Fruit fly (Drosophila melanogaster): ENCODE results near the gene CG1239.

CG1239 gene

dm6 chr3R:5705469-5706067 is 27.7 kb upstream of the CG1239 start (continued):
- TF ChIP-seq CG6813 (GFP tag; optimal IDR thresholded peaks at IDR 0.05), result peak; percentile 52
- TF ChIP-seq tll (GFP tag; optimal IDR thresholded peaks at IDR 0.05), result no peak
- TF ChIP-seq Lim3 (GFP tag; IDR thresholded peaks at IDR 0.05), result no peak
- TF ChIP-seq CG16863 (GFP tag; optimal IDR thresholded peaks at IDR 0.05), result peak; percentile 29
- TF ChIP-seq trem (tag; optimal IDR thresholded peaks at IDR 0.05), result peak; percentile 73
- no peak for TF ChIP-seq Dll (GFP tag; IDR thresholded peaks at IDR 0.05; ENCODE audit: partially characterized antibody)
- TF ChIP-seq CG10543 (GFP tag; optimal IDR thresholded peaks at IDR 0.05), result peak; percentile 66
- TF ChIP-seq CG12744 (GFP tag; optimal IDR thresholded peaks at IDR 0.05), result no peak
- TF ChIP-seq CG10654 (GFP tag; optimal IDR thresholded peaks at IDR 0.05), result no peak
- TF ChIP-seq zfh1 (GFP tag; IDR thresholded peaks at IDR 0.05), result 0 out of 3 replicates have a peak, but pooled peaks have one; percentile 56
- no peak for TF ChIP-seq CG17186 (GFP tag; optimal IDR thresholded peaks at IDR 0.05)
- TF ChIP-seq Hsf (GFP tag; optimal IDR thresholded peaks at IDR 0.05), result peak; percentile 54
- no peak for TF ChIP-seq CG8359 (GFP tag; optimal IDR thresholded peaks at IDR 0.05; ENCODE audit: borderline replicate concordance)
- peak; percentile 44 for TF ChIP-seq CG12299 (tag; optimal IDR thresholded peaks at IDR 0.05)
- peak; percentile 51 for TF ChIP-seq Abd-B (GFP tag; optimal IDR thresholded peaks at IDR 0.05)
- no peak for TF ChIP-seq crol (GFP tag; IDR thresholded peaks at IDR 0.05)
- peak; percentile 12 for TF ChIP-seq CG2202 (tag; optimal IDR thresholded peaks at IDR 0.05)
- TF ChIP-seq grn (GFP tag; optimal IDR thresholded peaks at IDR 0.05), result no peak
- TF ChIP-seq CG8478 (optimal IDR thresholded peaks at IDR 0.05), result no peak
- TF ChIP-seq nau (GFP tag; optimal IDR thresholded peaks at IDR 0.05), result no peak
- peak; percentile 63; the same call in 1 of the 2 replicates for TF ChIP-seq CG6689 (GFP tag; IDR thresholded peaks at IDR 0.05)
- no peak for TF ChIP-seq ash1 (GFP tag; optimal IDR thresholded peaks at IDR 0.05)
- peak; percentile 80 for TF ChIP-seq CoRest (tag; optimal IDR thresholded peaks at IDR 0.05)
- peak; percentile 69 for TF ChIP-seq CG9727 (GFP tag; optimal IDR thresholded peaks at IDR 0.05)
- TF ChIP-seq CG9797 (GFP tag; optimal IDR thresholded peaks at IDR 0.05), result no peak
- TF ChIP-seq pita (GFP tag; optimal IDR thresholded peaks at IDR 0.05), result no peak
- peak; percentile 72 for TF ChIP-seq CG10147 (GFP tag; optimal IDR thresholded peaks at IDR 0.05)
- TF ChIP-seq CG18011 (GFP tag; optimal IDR thresholded peaks at IDR 0.05), result peak; percentile 23
- TF ChIP-seq rib (GFP tag; IDR thresholded peaks at IDR 0.05), result no peak
- TF ChIP-seq CG18476 (GFP tag; optimal IDR thresholded peaks at IDR 0.05), result peak; percentile 40
- TF ChIP-seq CG11398 (GFP tag; optimal IDR thresholded peaks at IDR 0.05), result peak; percentile 8
- TF ChIP-seq Usf (GFP tag; optimal IDR thresholded peaks at IDR 0.05), result peak; percentile 25
- TF ChIP-seq CG15601 (tag; optimal IDR thresholded peaks at IDR 0.05), result no peak
- no peak for TF ChIP-seq kay (GFP tag; optimal IDR thresholded peaks at IDR 0.05)
- no peak for TF ChIP-seq zen (tag; optimal IDR thresholded peaks at IDR 0.05)
- no peak for TF ChIP-seq CG2199 (GFP tag; IDR thresholded peaks at IDR 0.05)
- peak; percentile 47 for TF ChIP-seq CG15011 (GFP tag; optimal IDR thresholded peaks at IDR 0.05)
- TF ChIP-seq shn (GFP tag; optimal IDR thresholded peaks at IDR 0.05), result peak; percentile 11
- no peak for TF ChIP-seq Jarid2 (GFP tag; optimal IDR thresholded peaks at IDR 0.05)
- TF ChIP-seq BEAF-32 (GFP tag; optimal IDR thresholded peaks at IDR 0.05), result no peak
- peak; percentile 58 for TF ChIP-seq HHEX (GFP tag; optimal IDR thresholded peaks at IDR 0.05)
- TF ChIP-seq CG7839 (tag; optimal IDR thresholded peaks at IDR 0.05), result peak; percentile 74
- peak; percentile 71 for TF ChIP-seq fd96Cb (tag; optimal IDR thresholded peaks at IDR 0.05)
- TF ChIP-seq bsh (GFP tag; optimal IDR thresholded peaks at IDR 0.05), result peak in 1 of 2 experiments; percentile 76
- TF ChIP-seq NfI (GFP tag; optimal IDR thresholded peaks at IDR 0.05), result peak; percentile 58
- TF ChIP-seq knrl (GFP tag; IDR thresholded peaks at IDR 0.05; ENCODE audit: partially characterized antibody), result no peak
- no peak for TF ChIP-seq hb (GFP tag; IDR thresholded peaks at IDR 0.05; ENCODE audit: partially characterized antibody)
- no peak for TF ChIP-seq NK7.1 (GFP tag; optimal IDR thresholded peaks at IDR 0.05)
- no peak for TF ChIP-seq btn (GFP tag; optimal IDR thresholded peaks at IDR 0.05)
